Worm (Caenorhabditis elegans) whole organism, L3 larva: ENCODE measurements around the gene Y59H11AR.10.

Experiments
- ZK546.5 ChIP-seq: sonication (generic microtip); optimal IDR thresholded peaks from 2 replicates; lab custom pipeline; 2017; ENCODE audit warnings: missing biosample characterization, missing genetic modification characterization
- ceh-16 ChIP-seq: sonication (generic microtip); optimal IDR thresholded peaks from 2 replicates; lab custom pipeline; 2017; ENCODE audit warnings: missing biosample characterization, missing genetic modification characterization
- ceh-9 ChIP-seq: sonication (generic microtip); optimal IDR thresholded peaks from 2 replicates; lab custom pipeline; 2018; ENCODE audit warnings: missing biosample characterization, missing genetic modification characterization
- daf-12 ChIP-seq: fragments of 150-350 bp; optimal IDR thresholded peaks from 2 replicates; lab custom pipeline; 2014; ENCODE audit warnings: missing biosample characterization, missing genetic modification reagents, missing genetic modification characterization
- egl-27 ChIP-seq: sonication (generic microtip); optimal IDR thresholded peaks from 4 replicates; lab custom pipeline; 2017; ENCODE audit warnings: missing biosample characterization, missing genetic modification reagents, missing genetic modification characterization
- egl-5 ChIP-seq: fragments of 150-350 bp; optimal IDR thresholded peaks from 2 replicates; lab custom pipeline; 2017; ENCODE audit warnings: missing biosample characterization, missing genetic modification reagents, missing genetic modification characterization, inconsistent platforms
- fkh-10 ChIP-seq: sonication (generic microtip); optimal IDR thresholded peaks from 2 replicates; lab custom pipeline; 2017; ENCODE audit warnings: missing biosample characterization, missing genetic modification reagents, missing genetic modification characterization
- fkh-2 ChIP-seq: fragments of 150-350 bp; optimal IDR thresholded peaks from 2 replicates; lab custom pipeline; 2014; ENCODE audit warnings: missing biosample characterization, missing genetic modification reagents, missing genetic modification characterization
- fos-1 ChIP-seq: fragments of 150-350 bp; optimal IDR thresholded peaks from 2 replicates; lab custom pipeline; 2014; ENCODE audit warnings: missing biosample characterization, missing genetic modification characterization
- hmg-11 ChIP-seq: sonication (generic microtip); optimal IDR thresholded peaks from 2 replicates; lab custom pipeline; 2016; ENCODE audit warnings: missing genetic modification characterization, missing compliant biosample characterization
- jun-1 ChIP-seq: fragments of 150-350 bp; optimal IDR thresholded peaks from 2 replicates; lab custom pipeline; 2014; ENCODE audit warnings: missing biosample characterization, missing genetic modification reagents, missing genetic modification characterization
- lin-15B ChIP-seq: fragments of 150-350 bp; optimal IDR thresholded peaks from 2 replicates; lab custom pipeline; 2014; ENCODE audit warnings: missing biosample characterization, missing genetic modification characterization
- lin-39 ChIP-seq: fragments of 150-350 bp; optimal IDR thresholded peaks from 2 replicates; lab custom pipeline; 2018; ENCODE audit warnings: missing biosample characterization, missing genetic modification reagents, missing genetic modification characterization
- lsy-12 ChIP-seq: sonication (generic microtip); optimal IDR thresholded peaks from 2 replicates; lab custom pipeline; 2016; ENCODE audit warnings: mild to moderate bottlenecking, missing genetic modification characterization, missing compliant biosample characterization
- mdl-1 ChIP-seq: fragments of 150-350 bp; optimal IDR thresholded peaks from 2 replicates; lab custom pipeline; 2014; ENCODE audit warnings: missing biosample characterization, missing genetic modification characterization
- mml-1 ChIP-seq: fragments of 150-350 bp; sonication (generic microtip); optimal IDR thresholded peaks from 3 replicates; lab custom pipeline; 2014; ENCODE audit warnings: missing biosample characterization, missing genetic modification characterization
- nfya-1 ChIP-seq: sonication (generic microtip); optimal IDR thresholded peaks from 2 replicates; lab custom pipeline; 2017; ENCODE audit warnings: missing genetic modification characterization, mild to moderate bottlenecking, missing compliant biosample characterization, antibody characterized with exemption, moderate library complexity; ENCODE audit not compliant: insufficient read depth
- nhr-11 ChIP-seq: fragments of 150-350 bp; optimal IDR thresholded peaks from 2 replicates; lab custom pipeline; 2014; ENCODE audit warnings: missing biosample characterization, missing genetic modification characterization
- nhr-12 ChIP-seq: fragments of 150-350 bp; optimal IDR thresholded peaks from 2 replicates; lab custom pipeline; 2014; ENCODE audit warnings: missing biosample characterization, missing genetic modification characterization
- nhr-23 ChIP-seq: fragments of 150-350 bp; optimal IDR thresholded peaks from 2 replicates; lab custom pipeline; 2014; ENCODE audit warnings: missing biosample characterization, missing genetic modification reagents, missing genetic modification characterization
- nhr-237 ChIP-seq: fragments of 150-350 bp; optimal IDR thresholded peaks from 2 replicates; lab custom pipeline; 2014; ENCODE audit warnings: missing biosample characterization, missing genetic modification characterization
- nhr-25 ChIP-seq: sonication (generic microtip); optimal IDR thresholded peaks from 2 replicates; lab custom pipeline; 2017; ENCODE audit warnings: missing biosample characterization, missing genetic modification characterization
- nhr-28 ChIP-seq: fragments of 150-350 bp; optimal IDR thresholded peaks from 2 replicates; lab custom pipeline; 2014; ENCODE audit warnings: missing biosample characterization, missing genetic modification characterization
- nhr-67 ChIP-seq: fragments of 150-350 bp; optimal IDR thresholded peaks from 2 replicates; lab custom pipeline; 2014; ENCODE audit warnings: missing biosample characterization, missing genetic modification characterization
- nhr-76 ChIP-seq: fragments of 150-350 bp; sonication (generic microtip); optimal IDR thresholded peaks from 5 replicates; lab custom pipeline; 2014; ENCODE audit warnings: missing biosample characterization, missing genetic modification characterization
- pha-4 ChIP-seq: fragments of 150-350 bp; optimal IDR thresholded peaks from 2 replicates; lab custom pipeline; 2014; ENCODE audit warnings: missing biosample characterization, missing genetic modification reagents, missing genetic modification characterization
- pqm-1 ChIP-seq: fragments of 150-350 bp; optimal IDR thresholded peaks from 2 replicates; lab custom pipeline; 2017; ENCODE audit warnings: missing biosample characterization, missing genetic modification characterization, inconsistent platforms
- sea-2 ChIP-seq: fragments of 150-350 bp; sonication (generic microtip); optimal IDR thresholded peaks from 4 replicates; lab custom pipeline; 2014; ENCODE audit warnings: missing biosample characterization, missing genetic modification reagents, missing genetic modification characterization
- skn-1 ChIP-seq: fragments of 150-350 bp; optimal IDR thresholded peaks from 2 replicates; lab custom pipeline; 2014; ENCODE audit warnings: missing biosample characterization, missing genetic modification characterization
- snpc-4 ChIP-seq: fragments of 150-350 bp; optimal IDR thresholded peaks from 2 replicates; lab custom pipeline; 2014; ENCODE audit warnings: missing biosample characterization, missing genetic modification characterization
- tbx-2 ChIP-seq: sonication (generic microtip); optimal IDR thresholded peaks from 2 replicates; lab custom pipeline; 2016; ENCODE audit warnings: mild to moderate bottlenecking, missing genetic modification characterization, missing compliant biosample characterization
- unc-62 ChIP-seq: fragments of 150-350 bp; sonication (generic microtip); optimal IDR thresholded peaks from 4 replicates; lab custom pipeline; 2014; ENCODE audit warnings: missing biosample characterization, missing genetic modification reagents, missing genetic modification characterization
- zag-1 ChIP-seq: fragments of 150-350 bp; optimal IDR thresholded peaks from 2 replicates; lab custom pipeline; 2014; ENCODE audit warnings: missing biosample characterization, missing genetic modification characterization
- ztf-11 ChIP-seq: fragments of 150-350 bp; optimal IDR thresholded peaks from 2 replicates; lab custom pipeline; 2014; ENCODE audit warnings: missing biosample characterization, missing genetic modification characterization
- ztf-4 ChIP-seq: fragments of 150-350 bp; optimal IDR thresholded peaks from 2 replicates; lab custom pipeline; 2014; ENCODE audit warnings: missing biosample characterization, missing genetic modification characterization

Gene Y59H11AR.10

ce11 chrIV:8587057-8587456 is 15.9 kb upstream of the Y59H11AR.10 start (continued):
- peak; percentile 40 for TF ChIP-seq pha-4 (tag; lab: Kevin White, UChicago)
- no peak for TF ChIP-seq ceh-16 (tag; lab: Kevin White, UChicago)
- TF ChIP-seq, all 47 proteins: peak for 15

DNA sequence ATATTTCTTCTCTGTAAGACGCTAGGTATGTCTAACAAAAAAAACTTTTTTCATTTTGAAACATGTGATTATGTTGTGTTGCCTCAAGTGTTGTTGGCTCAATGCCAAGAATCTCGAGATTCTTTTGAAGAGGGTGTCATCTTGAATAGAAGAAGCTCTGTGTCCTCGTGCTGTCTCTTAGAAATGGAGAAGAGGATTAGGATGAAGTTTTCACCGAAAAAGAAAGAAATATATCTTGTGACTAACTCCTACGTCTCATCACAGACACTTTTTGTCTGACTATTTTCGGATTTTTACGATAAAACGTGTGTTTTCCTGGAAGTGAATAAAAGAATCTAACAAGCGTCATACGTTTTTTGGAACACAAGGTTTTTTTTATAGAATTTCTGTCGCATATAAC is 15.4 kb upstream of the Y59H11AR.10 start:
- no peak for TF ChIP-seq sea-2 (GFP tag; lab: Kevin White, UChicago)
- TF ChIP-seq nfya-1 (tag; lab: Kevin White, UChicago): peak; percentile 12

- no peak for TF ChIP-seq snpc-4 (tag; lab: Kevin White, UChicago)
Measured at ce11 chrIV:8595317-8595716, 7.7 kb upstream of the Y59H11AR.10 start, which contains the start of gene Y59H11AR.3. Gene Y59H11AR.3, minus strand, starts transcription at chrIV:8595417.

DNA sequence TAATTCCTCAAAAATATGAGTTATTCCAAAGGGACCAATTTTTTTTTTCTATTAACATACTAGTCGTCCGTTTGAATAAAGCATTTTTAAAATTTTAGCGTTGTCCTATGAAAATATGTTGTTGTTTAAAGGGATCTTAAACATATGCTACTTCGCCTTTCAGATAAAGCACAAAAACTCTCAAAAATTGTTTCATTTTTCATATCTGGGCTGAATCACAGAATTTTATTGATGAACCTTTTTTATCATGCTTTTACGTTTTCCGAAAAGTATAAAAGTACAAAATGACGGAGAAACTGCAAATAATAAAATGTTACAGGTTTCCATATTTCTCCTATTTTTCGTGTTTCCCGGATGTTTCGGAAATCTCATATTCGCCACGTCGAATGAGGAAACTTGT is 7.2 kb upstream of the Y59H11AR.10 start, which contains the start of gene clec-181:
Gene clec-181, plus strand, starts transcription at position 301 of the 400 bp plus-strand sequence.
- TF ChIP-seq egl-5 (tag; lab: Kevin White, UChicago): no peak
- TF ChIP-seq hmg-11: no peak
- TF ChIP-seq nhr-23 (tag; lab: Kevin White, UChicago): no peak
- TF ChIP-seq lin-39 (tag; lab: Kevin White, UChicago): no peak
- no peak for TF ChIP-seq ZK546.5 (tag; lab: Kevin White, UChicago)
- TF ChIP-seq ceh-9 (tag; lab: Kevin White, UChicago): no peak
- TF ChIP-seq nhr-76 (tag; lab: Kevin White, UChicago): no peak
- TF ChIP-seq nhr-237: no peak
- no peak for TF ChIP-seq nfya-1 (tag; lab: Kevin White, UChicago)
- no peak for TF ChIP-seq pqm-1 (tag; lab: Kevin White, UChicago)
- TF ChIP-seq sea-2 (GFP tag; lab: Kevin White, UChicago): no peak
- TF ChIP-seq ztf-4 (tag; lab: Kevin White, UChicago): no peak
- no peak for TF ChIP-seq ztf-11 (tag; lab: Kevin White, UChicago)
- no peak for TF ChIP-seq mdl-1
- TF ChIP-seq nhr-11 (tag; lab: Kevin White, UChicago): no peak
- TF ChIP-seq nhr-28 (tag; lab: Kevin White, UChicago): no peak
- no peak for TF ChIP-seq lin-15B
- no peak for TF ChIP-seq zag-1
- TF ChIP-seq fkh-2 (tag; lab: Kevin White, UChicago): no peak

DNA sequence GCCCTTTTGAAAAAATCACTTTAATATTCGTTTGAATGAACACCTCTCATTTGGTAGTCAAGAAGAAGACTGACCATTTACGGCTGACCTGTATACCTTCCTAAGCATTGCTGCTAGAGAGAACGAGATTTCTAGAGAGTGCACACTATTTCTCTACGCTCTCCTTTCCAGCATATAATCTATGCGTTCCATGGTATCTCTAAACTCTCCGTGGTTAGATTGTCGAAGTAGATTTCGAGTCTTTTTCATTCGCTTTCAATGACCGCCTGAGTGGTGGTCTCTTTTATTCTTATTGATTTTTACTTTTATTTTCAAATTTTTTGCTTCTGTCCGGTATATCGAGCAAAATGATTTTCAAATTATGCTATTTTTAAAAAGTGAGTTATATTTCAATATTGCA is 5.5 kb upstream of the Y59H11AR.10 start:
- peak; percentile 32 for TF ChIP-seq pha-4 (tag; lab: Kevin White, UChicago)
- no peak for TF ChIP-seq snpc-4 (tag; lab: Kevin White, UChicago)
- no peak for TF ChIP-seq ZK546.5 (tag; lab: Kevin White, UChicago)
- TF ChIP-seq nfya-1 (tag; lab: Kevin White, UChicago): peak; percentile 57
- TF ChIP-seq nhr-67 (tag; lab: Kevin White, UChicago): no peak
- no peak for TF ChIP-seq lin-39 (tag; lab: Kevin White, UChicago)
- peak; percentile 39 for TF ChIP-seq nhr-23 (tag; lab: Kevin White, UChicago)
- no peak for TF ChIP-seq unc-62
- TF ChIP-seq jun-1 (tag; lab: Kevin White, UChicago): no peak
- TF ChIP-seq lsy-12: no peak
- TF ChIP-seq egl-27 (tag; lab: Kevin White, UChicago): no peak
- no peak for TF ChIP-seq mml-1 (tag; lab: Kevin White, UChicago)
- no peak for TF ChIP-seq nhr-25 (tag; lab: Kevin White, UChicago)
- TF ChIP-seq tbx-2 (tag; lab: Kevin White, UChicago): no peak
- no peak for TF ChIP-seq sea-2 (GFP tag; lab: Kevin White, UChicago)
- no peak for TF ChIP-seq fkh-10 (GFP tag; lab: Kevin White, UChicago)
- TF ChIP-seq fos-1 (tag; lab: Kevin White, UChicago): no peak
- no peak for TF ChIP-seq nhr-11 (tag; lab: Kevin White, UChicago)
- TF ChIP-seq nhr-12 (tag; lab: Kevin White, UChicago): no peak
- no peak for TF ChIP-seq nhr-237
- TF ChIP-seq hmg-11: peak; percentile 51
- no peak for TF ChIP-seq skn-1 (tag; lab: Kevin White, UChicago)
- TF ChIP-seq nhr-28 (tag; lab: Kevin White, UChicago): no peak
- TF ChIP-seq fkh-2 (tag; lab: Kevin White, UChicago): no peak
- TF ChIP-seq daf-12: no peak
- TF ChIP-seq nhr-76 (tag; lab: Kevin White, UChicago): no peak
- TF ChIP-seq ztf-4 (tag; lab: Kevin White, UChicago): no peak
